Fruit fly (Drosophila melanogaster) whole organism, embryonic: ENCODE measurements around the gene CatB.

Experiments
- Adf1 ChIP-seq: fragments of 200-800 bp; sonication (Bioruptor generic); IDR thresholded peaks from 2 replicates; pipeline ENCODE4 v1.3.6; 2022; ENCODE audit warnings: missing biosample characterization, missing genetic modification characterization
- Asciz ChIP-seq: fragments of 200-800 bp; sonication (Bioruptor generic); optimal IDR thresholded peaks from 2 replicates; lab custom pipeline; 2017; ENCODE audit warnings: missing biosample characterization, mild to moderate bottlenecking, missing genetic modification characterization, missing genetic modification reagents
- Bteb2 ChIP-seq: fragments of 200-800 bp; sonication (Bioruptor generic); optimal IDR thresholded peaks from 2 replicates; lab custom pipeline; 2016; ENCODE audit warnings: missing biosample characterization, missing genetic modification characterization
- CG10267 ChIP-seq: fragments of 200-800 bp; sonication (Bioruptor generic); optimal IDR thresholded peaks from 2 replicates; lab custom pipeline; 2018; ENCODE audit warnings: missing biosample characterization, mild to moderate bottlenecking, missing genetic modification characterization, moderate library complexity
- CG10462 ChIP-seq: fragments of 200-800 bp; sonication (Bioruptor generic); optimal IDR thresholded peaks from 2 replicates; lab custom pipeline; 2016; ENCODE audit warnings: missing biosample characterization, missing genetic modification characterization
- CG11504 ChIP-seq: fragments of 200-800 bp; sonication (Bioruptor generic); optimal IDR thresholded peaks from 3 replicates; lab custom pipeline; 2019; ENCODE audit warnings: missing biosample characterization, mild to moderate bottlenecking, missing genetic modification characterization, moderate library complexity
- CG11696 ChIP-seq: fragments of 200-800 bp; sonication (Bioruptor generic); IDR thresholded peaks from 2 replicates; pipeline ENCODE4 v1.3.6; 2022; ENCODE audit warnings: missing biosample characterization, missing genetic modification characterization
- CG12104 ChIP-seq: fragments of 200-800 bp; sonication (Bioruptor generic); optimal IDR thresholded peaks from 3 replicates; lab custom pipeline; 2016; ENCODE audit warnings: missing biosample characterization, missing genetic modification characterization
- CG13624 ChIP-seq: fragments of 200-800 bp; sonication (Bioruptor generic); optimal IDR thresholded peaks from 2 replicates; lab custom pipeline; 2016; ENCODE audit warnings: missing biosample characterization, missing genetic modification characterization
- CG13775 ChIP-seq: fragments of 200-800 bp; sonication (Bioruptor generic); optimal IDR thresholded peaks from 3 replicates; lab custom pipeline; 2017; ENCODE audit warnings: missing biosample characterization, mild to moderate bottlenecking, missing genetic modification characterization
- CG14014 ChIP-seq: fragments of 200-800 bp; sonication (Bioruptor generic); IDR thresholded peaks from 2 replicates; pipeline ENCODE4 v1.3.6; 2022; ENCODE audit warnings: missing biosample characterization, missing genetic modification characterization
- CG14667 ChIP-seq: fragments of 200-800 bp; sonication (Bioruptor generic); IDR thresholded peaks from 2 replicates; pipeline ENCODE4 v1.3.6; 2022; ENCODE audit warnings: missing biosample characterization, missing genetic modification characterization
- CG14710 ChIP-seq: fragments of 200-800 bp; sonication (Bioruptor generic); optimal IDR thresholded peaks from 3 replicates; lab custom pipeline; 2019; ENCODE audit warnings: missing biosample characterization, mild to moderate bottlenecking, missing genetic modification characterization, moderate library complexity
- CG1529 ChIP-seq: fragments of 200-800 bp; sonication (Bioruptor generic); optimal IDR thresholded peaks from 3 replicates; lab custom pipeline; 2018; ENCODE audit warnings: missing biosample characterization, missing genetic modification characterization
- CG16779 ChIP-seq: fragments of 200-800 bp; sonication (Bioruptor generic); IDR thresholded peaks from 2 replicates; pipeline ENCODE4 v1.3.6; 2022; ENCODE audit warnings: missing biosample characterization, missing genetic modification characterization
- CG17359 ChIP-seq: fragments of 200-800 bp; sonication (Bioruptor generic); optimal IDR thresholded peaks from 3 replicates; lab custom pipeline; 2018; ENCODE audit warnings: missing biosample characterization, mild to moderate bottlenecking, missing genetic modification characterization, moderate library complexity
- CG17361 ChIP-seq: fragments of 200-800 bp; sonication (Bioruptor generic); IDR thresholded peaks from 3 replicates; pipeline ENCODE4 v1.3.6; 2022; ENCODE audit warnings: missing biosample characterization, missing genetic modification characterization
- CG18011 ChIP-seq: fragments of 200-800 bp; sonication (Bioruptor generic); optimal IDR thresholded peaks from 2 replicates; lab custom pipeline; 2017; ENCODE audit warnings: missing biosample characterization, missing genetic modification characterization, mild to moderate bottlenecking, moderate library complexity, missing genotype
- CG2120 ChIP-seq: fragments of 200-800 bp; sonication (Bioruptor generic); optimal IDR thresholded peaks from 3 replicates; lab custom pipeline; 2016; ENCODE audit warnings: missing biosample characterization, missing genetic modification characterization
- CG9932 ChIP-seq: fragments of 200-800 bp; sonication (Bioruptor generic); IDR thresholded peaks from 2 replicates; pipeline ENCODE4 v1.3.6; 2022; ENCODE audit warnings: missing biosample characterization, missing genetic modification characterization
- CTCF ChIP-seq: fragments of 200-800 bp; sonication (Bioruptor generic); optimal IDR thresholded peaks from 2 replicates; lab custom pipeline; 2017; ENCODE audit warnings: missing biosample characterization, mild to moderate bottlenecking, missing genetic modification characterization, moderate library complexity
- Hr39 ChIP-seq: fragments of >200 bp; optimal IDR thresholded peaks from 2 replicates; lab custom pipeline; 2017
- Hsf ChIP-seq: fragments of 200-800 bp; sonication (Bioruptor generic); optimal IDR thresholded peaks from 3 replicates; lab custom pipeline; 2016; ENCODE audit warnings: missing biosample characterization, missing genetic modification characterization
- Lhr ChIP-seq: fragments of 200-800 bp; sonication (Bioruptor generic); optimal IDR thresholded peaks from 3 replicates; lab custom pipeline; 2017; ENCODE audit warnings: mild to moderate bottlenecking, missing biosample characterization, missing genetic modification reagents, missing genetic modification characterization
- Lim3 ChIP-seq: fragments of 200-800 bp; sonication (Bioruptor generic); IDR thresholded peaks from 2 replicates; pipeline ENCODE4 v1.3.6; 2022; ENCODE audit warnings: missing biosample characterization, missing genetic modification characterization
- Med ChIP-seq: fragments of 200-800 bp; sonication (Bioruptor generic); peaks from one replicate; lab custom pipeline; 2016; ENCODE audit warnings: missing biosample characterization, missing genetic modification characterization, mild to moderate bottlenecking, inconsistent platforms, moderate library complexity
- Meics ChIP-seq: fragments of 200-800 bp; sonication (Bioruptor generic); optimal IDR thresholded peaks from 2 replicates; lab custom pipeline; 2017; ENCODE audit warnings: missing biosample characterization, mild to moderate bottlenecking, missing genetic modification characterization
- Myb ChIP-seq: fragments of 200-800 bp; sonication (Bioruptor generic); optimal IDR thresholded peaks from 2 replicates; lab custom pipeline; 2016; ENCODE audit warnings: missing biosample characterization, missing genetic modification characterization
- NC2β ChIP-seq: fragments of 200-800 bp; sonication (Bioruptor generic); optimal IDR thresholded peaks from 2 replicates; lab custom pipeline; 2016; ENCODE audit warnings: missing biosample characterization, missing genetic modification characterization
- Opbp ChIP-seq: fragments of 200-800 bp; sonication (Bioruptor generic); IDR thresholded peaks from 3 replicates; pipeline ENCODE4 v1.3.6; 2022; ENCODE audit warnings: missing biosample characterization, missing genetic modification characterization; ENCODE audit not compliant: partially characterized antibody
- Rfx ChIP-seq: fragments of 200-800 bp; sonication (Bioruptor generic); IDR thresholded peaks from 2 replicates; pipeline ENCODE4 v1.3.6; 2022; ENCODE audit warnings: missing biosample characterization, missing genetic modification characterization
- Sox100B ChIP-seq: fragments of 200-800 bp; sonication (Bioruptor generic); optimal IDR thresholded peaks from 3 replicates; lab custom pipeline; 2018; ENCODE audit warnings: missing biosample characterization, mild to moderate bottlenecking, missing genetic modification characterization
- Usf ChIP-seq: fragments of 200-800 bp; sonication (Bioruptor generic); optimal IDR thresholded peaks from 2 replicates; lab custom pipeline; 2017; ENCODE audit warnings: missing genotype, missing biosample characterization, missing genetic modification characterization
- Vsx1 ChIP-seq: fragments of 200-800 bp; sonication (Bioruptor generic); optimal IDR thresholded peaks from 2 replicates; lab custom pipeline; 2017; ENCODE audit warnings: missing biosample characterization, mild to moderate bottlenecking, missing genetic modification characterization, missing genetic modification reagents
- az2 ChIP-seq: fragments of 200-800 bp; sonication (Bioruptor generic); optimal IDR thresholded peaks from 3 replicates; lab custom pipeline; 2016; ENCODE audit warnings: missing biosample characterization, missing genetic modification characterization
- corto ChIP-seq: fragments of 200-800 bp; sonication (Bioruptor generic); optimal IDR thresholded peaks from 2 replicates; lab custom pipeline; 2016; ENCODE audit warnings: missing biosample characterization, mild to moderate bottlenecking, missing genetic modification characterization, moderate library complexity
- crc ChIP-seq: fragments of 200-800 bp; sonication (Bioruptor generic); optimal IDR thresholded peaks from 2 replicates; lab custom pipeline; 2016; ENCODE audit warnings: missing biosample characterization, missing genetic modification characterization
- dati ChIP-seq: fragments of 200-800 bp; sonication (Bioruptor generic); IDR thresholded peaks from 2 replicates; pipeline ENCODE4 v1.3.6; 2022; ENCODE audit warnings: missing biosample characterization, missing genetic modification characterization
- dmrt11E ChIP-seq: fragments of 200-800 bp; sonication (Bioruptor generic); optimal IDR thresholded peaks from 3 replicates; lab custom pipeline; 2018; ENCODE audit warnings: missing biosample characterization, mild to moderate bottlenecking, missing genetic modification characterization, moderate library complexity
- fru ChIP-seq: fragments of >200 bp; optimal IDR thresholded peaks from 2 replicates; lab custom pipeline; 2017
- grau ChIP-seq: fragments of 200-800 bp; optimal IDR thresholded peaks from 3 replicates; lab custom pipeline; 2019; ENCODE audit warnings: missing biosample characterization, mild to moderate bottlenecking, missing genetic modification characterization, moderate library complexity
- hth ChIP-seq: fragments of >200 bp; optimal IDR thresholded peaks from 2 replicates; lab custom pipeline; 2017; ENCODE audit warnings: inconsistent platforms
- kay ChIP-seq: fragments of 200-800 bp; sonication (Bioruptor generic); optimal IDR thresholded peaks from 2 replicates; lab custom pipeline; 2016; ENCODE audit warnings: missing biosample characterization, missing genetic modification characterization
- klu ChIP-seq: fragments of 200-800 bp; sonication (Bioruptor generic); IDR thresholded peaks from 2 replicates; pipeline ENCODE4 v1.3.6; 2022; ENCODE audit warnings: missing biosample characterization, missing genetic modification characterization
- lab ChIP-seq: fragments of 200-800 bp; sonication (Bioruptor generic); optimal IDR thresholded peaks from 3 replicates; lab custom pipeline; 2017; ENCODE audit warnings: missing biosample characterization, missing genetic modification characterization, mild to moderate bottlenecking, moderate library complexity, missing genetic modification reagents
- mam ChIP-seq: fragments of 200-800 bp; sonication (Bioruptor generic); optimal IDR thresholded peaks from 3 replicates; lab custom pipeline; 2016; ENCODE audit warnings: missing biosample characterization, missing genetic modification characterization
- nerfin-1 ChIP-seq: fragments of 200-800 bp; sonication (Bioruptor generic); optimal IDR thresholded peaks from 3 replicates; lab custom pipeline; 2019; ENCODE audit warnings: missing biosample characterization, mild to moderate bottlenecking, missing genetic modification characterization, moderate library complexity
- nerfin-2 ChIP-seq: fragments of 200-800 bp; sonication (Bioruptor generic); IDR thresholded peaks from 2 replicates; pipeline ENCODE4 v1.3.6; 2022; ENCODE audit warnings: missing biosample characterization, missing genetic modification characterization; ENCODE audit not compliant: partially characterized antibody
- nom ChIP-seq: fragments of 200-800 bp; sonication (Bioruptor generic); optimal IDR thresholded peaks from 2 replicates; lab custom pipeline; 2017; ENCODE audit warnings: missing biosample characterization, missing genetic modification characterization, mild to moderate bottlenecking, moderate library complexity, missing genetic modification reagents
- pan ChIP-seq, 4 experiments: fragments of >200 bp in 3 of 4; fragments of 200-800 bp in 1 of 4; sonication (Bioruptor generic) in 1 of 4; optimal IDR thresholded peaks in 3 of 4; IDR thresholded peaks in 1 of 4; 2 replicates each; pipeline versions ENCODE4 v1.3.6 to Lab custom; 2017 to 2022; ENCODE audit warnings: missing biosample characterization in 2 of 4, missing genetic modification characterization in 2 of 4, mixed read lengths in 1 of 4
- slbo ChIP-seq: fragments of 200-800 bp; sonication (Bioruptor generic); IDR thresholded peaks from 2 replicates; pipeline ENCODE4 v1.3.6; 2022; ENCODE audit warnings: missing biosample characterization, missing genetic modification characterization
- tap ChIP-seq: fragments of 200-800 bp; optimal IDR thresholded peaks from 3 replicates; lab custom pipeline; 2019; ENCODE audit warnings: missing biosample characterization, mild to moderate bottlenecking, missing genetic modification characterization, moderate library complexity
- tio ChIP-seq: fragments of 200-800 bp; sonication (Bioruptor generic); optimal IDR thresholded peaks from 2 replicates; lab custom pipeline; 2017; ENCODE audit warnings: missing biosample characterization, missing genetic modification characterization, inconsistent platforms

The CatB gene

DNA sequence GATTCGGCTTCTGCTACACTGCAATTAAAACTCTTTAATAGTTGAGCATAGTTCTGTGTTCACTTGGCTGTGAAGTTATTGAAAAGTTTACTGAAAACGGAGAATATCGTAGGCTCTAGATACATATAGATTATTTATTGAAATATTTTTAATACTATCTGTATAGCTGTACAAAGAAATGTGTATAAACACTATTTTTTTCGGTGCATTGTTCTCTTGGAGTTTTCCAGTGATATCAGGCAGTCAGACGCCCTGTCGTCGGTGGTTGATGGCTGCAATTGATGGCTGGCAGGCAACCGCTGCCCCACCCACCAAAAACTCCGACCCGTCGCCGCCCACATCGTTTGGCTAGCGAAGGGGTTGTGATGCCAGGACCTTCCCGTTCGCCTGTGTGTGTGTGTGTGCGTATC is 41.0 kb downstream of the CatB start (continued):
- TF ChIP-seq Usf (GFP tag; lab: Kevin White, UChicago), result no peak
- TF ChIP-seq Meics (GFP tag; lab: Kevin White, UChicago), result no peak
- no peak for TF ChIP-seq CG2120 (GFP tag; lab: Kevin White, UChicago)
- TF ChIP-seq CG14710 (tag; lab: Kevin White, UChicago), result peak; percentile 31
- TF ChIP-seq Rfx, result no peak
- TF ChIP-seq nerfin-2 (GFP tag; lab: Robert Waterston, UW), result no peak
- no peak for TF ChIP-seq pan (optimal IDR thresholded peaks at IDR 0.05; lab: Kevin White, UChicago)
- TF ChIP-seq pan (GFP tag; optimal IDR thresholded peaks at IDR 0.05 in 1 of 2, IDR thresholded peaks at IDR 0.05 in 1 of 2), result peak in 1 of 2 experiments; percentile 40
- no peak for TF ChIP-seq CG10462 (GFP tag; lab: Kevin White, UChicago)
- TF ChIP-seq klu (GFP tag; lab: Robert Waterston, UW), result no peak
- peak; percentile 49 for TF ChIP-seq lab (GFP tag; lab: Kevin White, UChicago)
- TF ChIP-seq Bteb2 (GFP tag; lab: Kevin White, UChicago), result no peak
- TF ChIP-seq tap (tag; lab: Kevin White, UChicago), result no peak
- no peak for TF ChIP-seq mam
- TF ChIP-seq CG16779 (GFP tag; lab: Robert Waterston, UW), result no peak
- TF ChIP-seq Med (GFP tag; lab: Kevin White, UChicago), result no peak
- TF ChIP-seq Hsf (GFP tag; lab: Kevin White, UChicago), result no peak
- TF ChIP-seq fru (lab: Kevin White, UChicago), result no peak
- peak; percentile 51 for TF ChIP-seq CG10267
- no peak for TF ChIP-seq crc (GFP tag; lab: Kevin White, UChicago)
- no peak for TF ChIP-seq Lim3 (GFP tag; lab: Robert Waterston, UW)
- TF ChIP-seq Hr39 (lab: Kevin White, UChicago), result no peak
- TF ChIP-seq Asciz (GFP tag; lab: Kevin White, UChicago), result no peak
- TF ChIP-seq grau (tag; lab: Kevin White, UChicago), result peak; percentile 57
- peak; percentile 47 for TF ChIP-seq nerfin-1 (tag; lab: Kevin White, UChicago)
- TF ChIP-seq NC2β (GFP tag; lab: Kevin White, UChicago), result no peak
- TF ChIP-seq Sox100B (GFP tag; lab: Kevin White, UChicago), result peak; percentile 43
- TF ChIP-seq Adf1, result no peak
- TF ChIP-seq CG12104 (GFP tag; lab: Kevin White, UChicago), result peak; percentile 7
- TF ChIP-seq nom (GFP tag; lab: Kevin White, UChicago), result no peak
- TF ChIP-seq CG14667, result no peak
- TF ChIP-seq hth (lab: Kevin White, UChicago), result no peak
- TF ChIP-seq tio (GFP tag; lab: Kevin White, UChicago), result no peak
- no peak for TF ChIP-seq dati (GFP tag; lab: Robert Waterston, UW)
- no peak for TF ChIP-seq Lhr (GFP tag; lab: Kevin White, UChicago)
- TF ChIP-seq az2 (GFP tag; lab: Kevin White, UChicago), result peak; percentile 38
- TF ChIP-seq CG11504 (tag; lab: Kevin White, UChicago), result peak; percentile 70
- peak; percentile 2 for TF ChIP-seq CG13775 (GFP tag; lab: Kevin White, UChicago)
- no peak for TF ChIP-seq CG17359
- TF ChIP-seq Vsx1 (GFP tag; lab: Kevin White, UChicago), result no peak
- no peak for TF ChIP-seq Myb (GFP tag; lab: Kevin White, UChicago)
- TF ChIP-seq CG13624 (GFP tag; lab: Kevin White, UChicago), result no peak
- TF ChIP-seq kay (GFP tag; lab: Kevin White, UChicago), result no peak
- no peak for TF ChIP-seq Opbp (GFP tag; lab: Robert Waterston, UW)
- no peak for TF ChIP-seq slbo
- TF ChIP-seq CG11696 (GFP tag; lab: Robert Waterston, UW), result no peak
- TF ChIP-seq corto (GFP tag; lab: Kevin White, UChicago), result peak; percentile 39
- no peak for TF ChIP-seq CG14014 (GFP tag; lab: Robert Waterston, UW)
- no peak for TF ChIP-seq CG18011 (GFP tag; lab: Kevin White, UChicago)
- no peak for TF ChIP-seq CTCF (GFP tag; lab: Kevin White, UChicago)
- no peak for TF ChIP-seq CG9932
- TF ChIP-seq CG1529, result peak; percentile 21
- TF ChIP-seq dmrt11E (tag; lab: Kevin White, UChicago), result peak; percentile 61
- 0 out of 3 replicates have a peak, but pooled peaks have one; percentile 44 for TF ChIP-seq CG17361 (GFP tag; lab: Robert Waterston, UW)
